Worm (Caenorhabditis elegans) whole organism, L4 larva: ENCODE measurements around the gene Y50D4C.12.

Experiments
- Y75B8A.6 ChIP-seq: fragments of 200-800 bp; sonication (Bioruptor generic); IDR thresholded peaks from 2 replicates; pipeline ENCODE4 v1.3.6; 2022; ENCODE audit warnings: missing genetic modification reagents, missing genetic modification characterization, missing compliant biosample characterization
- ceh-82 ChIP-seq: sonication (generic microtip); optimal IDR thresholded peaks from 2 replicates; lab custom pipeline; 2017; ENCODE audit warnings: missing biosample characterization, missing genetic modification characterization
- lin-39 ChIP-seq: fragments of 150-350 bp; optimal IDR thresholded peaks from 2 replicates; lab custom pipeline; 2014; ENCODE audit warnings: missing biosample characterization, missing genetic modification reagents, missing genetic modification characterization
- nhr-237 ChIP-seq: sonication (generic microtip); optimal IDR thresholded peaks from 2 replicates; lab custom pipeline; 2017; ENCODE audit warnings: missing biosample characterization, missing genetic modification characterization
- nhr-25 ChIP-seq: sonication (generic microtip); optimal IDR thresholded peaks from 2 replicates; lab custom pipeline; 2017; ENCODE audit warnings: missing genetic modification characterization, mild to moderate bottlenecking, missing compliant biosample characterization, antibody characterized with exemption, moderate library complexity, borderline replicate concordance; ENCODE audit not compliant: insufficient read depth
- nhr-28 ChIP-seq: fragments of 150-350 bp; optimal IDR thresholded peaks from 2 replicates; lab custom pipeline; 2014; ENCODE audit warnings: missing biosample characterization, missing genetic modification characterization
- nhr-6 ChIP-seq: fragments of 150-350 bp; optimal IDR thresholded peaks from 2 replicates; lab custom pipeline; 2014; ENCODE audit warnings: missing biosample characterization, missing genetic modification characterization
- pha-4 ChIP-seq, 2 experiments: fragments of 150-350 bp in 1 of 2; fragments of 200-800 bp in 1 of 2; sonication (Bioruptor generic) in 1 of 2; IDR thresholded peaks in 1 of 2; optimal IDR thresholded peaks in 1 of 2; 2 replicates each; pipeline versions ENCODE4 v1.3.6 to Lab custom; 2014 to 2022; ENCODE audit warnings: missing genetic modification characterization in 2 of 2, missing genetic modification reagents in 2 of 2, missing biosample characterization in 1 of 2, missing compliant biosample characterization in 1 of 2
- pqm-1 ChIP-seq: sonication (generic microtip); optimal IDR thresholded peaks from 2 replicates; lab custom pipeline; 2017; ENCODE audit warnings: missing biosample characterization, missing genetic modification characterization
- snpc-4 ChIP-seq: fragments of 150-350 bp; optimal IDR thresholded peaks from 2 replicates; lab custom pipeline; 2014; ENCODE audit warnings: missing biosample characterization, missing genetic modification characterization

DNA sequence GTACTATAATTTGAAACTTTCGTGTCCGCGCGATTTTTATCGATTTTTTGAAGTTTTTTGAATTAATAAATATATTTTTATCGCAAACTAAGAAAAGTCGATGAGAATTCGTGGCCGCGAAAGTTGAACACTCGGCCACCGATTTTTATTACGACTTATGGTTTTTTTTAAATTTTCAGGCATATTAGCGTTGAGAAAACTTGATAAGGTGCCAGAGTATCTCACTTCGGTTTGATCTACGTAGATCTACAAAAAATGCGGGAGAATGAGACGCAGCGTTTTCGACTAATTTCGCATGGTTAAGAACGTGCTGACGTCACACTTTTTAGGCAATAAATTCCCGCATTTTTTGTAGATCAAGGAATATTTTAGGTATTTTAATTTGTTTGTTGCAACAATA lies 41.0 kb downstream of the Y50D4C.12 start, which contains the start of gene pei-2:
- no peak for TF ChIP-seq lin-39
- no peak for TF ChIP-seq nhr-25 (tag; lab: Kevin White, UChicago)
- TF ChIP-seq pqm-1: no peak
- TF ChIP-seq pha-4 (GFP tag; IDR thresholded peaks at IDR 0.05; lab: Robert Waterston, UW): no peak
- TF ChIP-seq pha-4 (tag; optimal IDR thresholded peaks at IDR 0.05; lab: Kevin White, UChicago): no peak
- TF ChIP-seq nhr-237: no peak
- TF ChIP-seq Y75B8A.6 (GFP tag; lab: Robert Waterston, UW): no peak
- TF ChIP-seq nhr-6 (tag; lab: Kevin White, UChicago): no peak
- TF ChIP-seq snpc-4 (tag; lab: Kevin White, UChicago): no peak
- no peak for TF ChIP-seq ceh-82 (tag; lab: Kevin White, UChicago)
- no peak for TF ChIP-seq nhr-28 (tag; lab: Kevin White, UChicago)
